Worm (Caenorhabditis elegans): ENCODE measurements around the gene fkh-3.
A peak's percentile ranks its signal among the peaks of the same experiment; 100 is the strongest.

The fkh-3 gene

ce11 chrX:13419884-13420339 is 3.3 kb downstream of the fkh-3 start, which contains the start of gene C29F7.3:
C29F7.3 (minus strand) TSS chrX:13419934.
- TF ChIP-seq gmeb-1 (tag; optimal IDR thresholded peaks at IDR 0.05) (no peak), nhr-129 (tag; optimal IDR thresholded peaks at IDR 0.05) (peak; percentile 55), aly-2 (tag; optimal IDR thresholded peaks at IDR 0.05) (no peak), R02D3.7 (tag; optimal IDR thresholded peaks at IDR 0.05) (no peak), lin-13 (GFP tag; optimal IDR thresholded peaks at IDR 0.05) (no peak), skn-1 (tag; optimal IDR thresholded peaks at IDR 0.05) (no peak), Y55F3AM.14 (GFP tag; optimal IDR thresholded peaks at IDR 0.05) (no peak), zag-1 (tag; optimal IDR thresholded peaks at IDR 0.05) (no peak), mbf-1 (tag; optimal IDR thresholded peaks at IDR 0.05) (no peak), nhr-25 (tag; optimal IDR thresholded peaks at IDR 0.05) (peak; percentile 68), egl-27 (tag; optimal IDR thresholded peaks at IDR 0.05) (no peak), crh-2 (tag; optimal IDR thresholded peaks at IDR 0.05) (peak; percentile 26), ztf-1 (GFP tag; conservative IDR thresholded peaks at IDR 0.05) (no peak), ceh-16 (tag; optimal IDR thresholded peaks at IDR 0.05) (no peak), mdl-1 (tag; optimal IDR thresholded peaks at IDR 0.05) (no peak), ztf-11 (tag; optimal IDR thresholded peaks at IDR 0.05) (no peak), F13H6.1 (tag; optimal IDR thresholded peaks at IDR 0.05) (peak; percentile 23), ceh-82 (tag; optimal IDR thresholded peaks at IDR 0.05) (no peak), nhr-237 (tag; optimal IDR thresholded peaks at IDR 0.05) (no peak), unc-55 (GFP tag; optimal IDR thresholded peaks at IDR 0.05) (no peak), lsy-2 (tag; optimal IDR thresholded peaks at IDR 0.05) (no peak), peb-1 (tag; optimal IDR thresholded peaks at IDR 0.05) (no peak), ztf-4 (tag; optimal IDR thresholded peaks at IDR 0.05) (no peak), ZK546.5 (tag; optimal IDR thresholded peaks at IDR 0.05) (no peak), mab-5 (tag; optimal IDR thresholded peaks at IDR 0.05) (no peak), sem-4 (tag; optimal IDR thresholded peaks at IDR 0.05) (no peak), nhr-77 (tag; optimal IDR thresholded peaks at IDR 0.05) (no peak), ama-1 (optimal IDR thresholded peaks at IDR 0.05) (no peak), sma-9 (GFP tag; optimal IDR thresholded peaks at IDR 0.05) (peak; percentile 68), sma-9 (tag; optimal IDR thresholded peaks at IDR 0.05) (no peak), unc-62 (GFP tag; optimal IDR thresholded peaks at IDR 0.05) (no peak), nhr-12 (tag; optimal IDR thresholded peaks at IDR 0.05) (no peak), nhr-21 (tag; optimal IDR thresholded peaks at IDR 0.05) (no peak), lin-39 (tag; optimal IDR thresholded peaks at IDR 0.05) (no peak), alr-1 (tag; optimal IDR thresholded peaks at IDR 0.05) (no peak), elt-1 (tag; optimal IDR thresholded peaks at IDR 0.05) (no peak), lin-11 (tag; optimal IDR thresholded peaks at IDR 0.05) (no peak), blmp-1 (tag; optimal IDR thresholded peaks at IDR 0.05; ENCODE audit: insufficient read depth) (peak; percentile 87), fos-1 (tag; optimal IDR thresholded peaks at IDR 0.05) (peak; percentile 36), snpc-4 (tag; optimal IDR thresholded peaks at IDR 0.05) (no peak), unc-39 (tag; optimal IDR thresholded peaks at IDR 0.05) (no peak), nhr-6 (tag; optimal IDR thresholded peaks at IDR 0.05) (no peak), dmd-4 (tag; optimal IDR thresholded peaks at IDR 0.05) (no peak), nhr-11 (tag; optimal IDR thresholded peaks at IDR 0.05) (no peak), elt-3 (tag; optimal IDR thresholded peaks at IDR 0.05) (no peak), nhr-23 (tag; optimal IDR thresholded peaks at IDR 0.05) (no peak), sma-3 (GFP tag; optimal IDR thresholded peaks at IDR 0.05) (peak; percentile 43), nhr-10 (tag; optimal IDR thresholded peaks at IDR 0.05) (no peak), C34F6.9 (tag; optimal IDR thresholded peaks at IDR 0.05) (peak; percentile 19)

Measured in whole organism, L2 larva.